Worm (Caenorhabditis elegans) whole organism, L2 larva: Measurements from ENCODE around the gene ugtp-1.
A peak's percentile ranks its signal among the peaks of the same experiment; 100 is the strongest.

ENCODE experiments used
- C34F6.9 ChIP-seq: fragments of 150-350 bp; optimal IDR thresholded peaks from 2 replicates; lab custom pipeline; 2014; ENCODE audit warnings: missing biosample characterization, missing genetic modification characterization
- F13H6.1 ChIP-seq: sonication (generic microtip); optimal IDR thresholded peaks from 2 replicates; lab custom pipeline; 2016; ENCODE audit warnings: missing genetic modification characterization, missing compliant biosample characterization
- ZK546.5 ChIP-seq: sonication (generic microtip); optimal IDR thresholded peaks from 2 replicates; lab custom pipeline; 2017; ENCODE audit warnings: missing biosample characterization, missing genetic modification characterization
- alr-1 ChIP-seq: fragments of 150-350 bp; optimal IDR thresholded peaks from 2 replicates; lab custom pipeline; 2014; ENCODE audit warnings: missing biosample characterization, missing genetic modification characterization
- ama-1 ChIP-seq: fragments of 150-350 bp; optimal IDR thresholded peaks from 2 replicates; lab custom pipeline; 2018; ENCODE audit warnings: inconsistent platforms
- blmp-1 ChIP-seq: sonication (generic microtip); optimal IDR thresholded peaks from 2 replicates; lab custom pipeline; 2017; ENCODE audit warnings: missing genetic modification characterization, mild to moderate bottlenecking, missing compliant biosample characterization, antibody characterized with exemption, moderate library complexity; ENCODE audit not compliant: insufficient read depth
- crh-2 ChIP-seq: sonication (generic microtip); optimal IDR thresholded peaks from 2 replicates; lab custom pipeline; 2017; ENCODE audit warnings: missing biosample characterization, missing genetic modification characterization
- fos-1 ChIP-seq: fragments of 150-350 bp; optimal IDR thresholded peaks from 2 replicates; lab custom pipeline; 2014; ENCODE audit warnings: missing biosample characterization, missing genetic modification characterization
- lsy-2 ChIP-seq, 2 experiments: fragments of 150-350 bp in 1 of 2; sonication (generic microtip) in 1 of 2; optimal IDR thresholded peaks; 2 replicates each; lab custom pipeline; 2014 to 2017; ENCODE audit warnings: missing biosample characterization in 2 of 2, missing genetic modification characterization in 2 of 2
- mab-5 ChIP-seq: fragments of 150-350 bp; optimal IDR thresholded peaks from 2 replicates; lab custom pipeline; 2014; ENCODE audit warnings: missing biosample characterization, missing genetic modification characterization
- nhr-129 ChIP-seq: fragments of 150-350 bp; optimal IDR thresholded peaks from 2 replicates; lab custom pipeline; 2014; ENCODE audit warnings: missing biosample characterization, missing genetic modification characterization
- nhr-23 ChIP-seq: fragments of 150-350 bp; optimal IDR thresholded peaks from 2 replicates; lab custom pipeline; 2014; ENCODE audit warnings: missing biosample characterization, missing genetic modification reagents, missing genetic modification characterization
- nhr-237 ChIP-seq: fragments of 150-350 bp; optimal IDR thresholded peaks from 2 replicates; lab custom pipeline; 2014; ENCODE audit warnings: missing biosample characterization, missing genetic modification characterization
- sem-4 ChIP-seq: fragments of 150-350 bp; optimal IDR thresholded peaks from 2 replicates; lab custom pipeline; 2014; ENCODE audit warnings: missing biosample characterization, missing genetic modification reagents, missing genetic modification characterization
- skn-1 ChIP-seq: sonication (generic microtip); optimal IDR thresholded peaks from 2 replicates; lab custom pipeline; 2017; ENCODE audit warnings: missing biosample characterization, missing genetic modification characterization
- sma-9 ChIP-seq, 2 experiments: fragments of 150-350 bp in 1 of 2; sonication (generic microtip) in 1 of 2; optimal IDR thresholded peaks; 2 replicates each; lab custom pipeline; 2014 to 2016; ENCODE audit warnings: missing genetic modification characterization in 2 of 2, mild to moderate bottlenecking in 1 of 2, missing biosample characterization in 1 of 2, missing compliant biosample characterization in 1 of 2, missing genetic modification reagents in 1 of 2, moderate library complexity in 1 of 2
- snpc-4 ChIP-seq: fragments of 150-350 bp; optimal IDR thresholded peaks from 2 replicates; lab custom pipeline; 2014; ENCODE audit warnings: missing biosample characterization, missing genetic modification characterization
- unc-55 ChIP-seq: fragments of 150-350 bp; sonication (generic microtip); optimal IDR thresholded peaks from 3 replicates; lab custom pipeline; 2014; ENCODE audit warnings: missing biosample characterization, missing genetic modification reagents, missing genetic modification characterization

Gene ugtp-1

DNA sequence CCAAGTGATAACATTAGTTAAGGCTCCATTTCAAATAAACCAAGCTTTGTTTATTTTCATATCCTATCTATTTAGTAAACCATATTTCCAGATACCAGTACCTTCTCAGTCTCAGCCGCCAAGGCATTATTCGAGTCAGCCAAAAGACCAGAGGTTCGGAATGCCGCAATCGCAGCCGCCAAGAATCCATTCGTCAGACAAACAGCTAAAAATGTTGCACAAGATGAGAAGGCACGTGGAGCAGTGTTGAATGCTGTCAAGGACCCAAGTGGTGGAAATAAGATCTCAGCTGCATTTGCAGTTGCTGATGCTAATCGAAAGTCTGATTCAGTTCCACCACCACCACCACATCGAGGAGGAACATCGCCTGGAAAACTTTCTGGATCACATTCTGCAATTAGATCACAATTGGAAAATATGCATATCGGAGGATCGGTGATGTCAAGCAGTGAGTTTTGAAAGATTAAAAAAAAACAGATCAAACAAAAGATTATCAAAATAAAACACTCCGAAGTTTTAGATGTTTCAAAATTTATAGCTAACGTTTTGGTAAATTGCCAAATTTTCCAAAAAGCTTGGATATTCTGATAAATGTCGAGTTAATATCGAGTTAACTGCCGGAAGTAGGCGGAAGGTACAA lies 53.1 kb downstream of the ugtp-1 start:
- TF ChIP-seq nhr-129 (tag; lab: Kevin White, UChicago) = no peak
- no peak for TF ChIP-seq nhr-23 (tag; lab: Kevin White, UChicago)
- TF ChIP-seq ZK546.5 (tag; lab: Kevin White, UChicago) = no peak
- no peak for TF ChIP-seq skn-1
- no peak for TF ChIP-seq sma-9 (GFP tag; optimal IDR thresholded peaks at IDR 0.05; lab: Kevin White, UChicago)
- no peak for TF ChIP-seq sma-9 (tag; optimal IDR thresholded peaks at IDR 0.05; lab: Kevin White, UChicago)
- no peak for TF ChIP-seq snpc-4 (tag; lab: Kevin White, UChicago)
- TF ChIP-seq, all 48 proteins: peak for 0

DNA sequence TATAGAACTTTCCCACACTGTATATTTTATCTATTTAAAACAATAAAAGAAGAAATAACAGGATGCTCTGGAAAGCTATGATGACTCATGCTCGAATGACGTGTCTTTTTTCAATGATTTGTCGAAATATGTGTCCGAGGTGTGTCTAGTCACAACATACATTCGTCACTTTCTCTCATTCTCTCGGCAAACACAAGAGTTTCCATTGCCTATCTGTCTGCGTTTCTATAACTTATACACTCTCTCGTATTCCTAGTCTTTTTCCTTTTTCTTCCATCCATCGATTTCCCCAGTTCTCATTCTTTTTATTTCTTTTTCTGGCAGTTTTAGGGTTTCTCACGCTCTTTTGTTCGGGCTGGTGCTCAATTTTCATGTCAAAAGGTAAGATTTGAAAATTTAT lies 53.8 kb downstream of the ugtp-1 start:
- TF ChIP-seq nhr-129 (tag; lab: Kevin White, UChicago) (peak; percentile 16), ama-1 (peak; percentile 31), crh-2 (tag; lab: Kevin White, UChicago) (peak; percentile 83), mab-5 (no peak), sem-4 (tag; lab: Kevin White, UChicago) (no peak), lsy-2 (tag; optimal IDR thresholded peaks at IDR 0.05; lab: Kevin White, UChicago) (peak in 1 of 2 experiments; percentile 50), F13H6.1 (tag; lab: Kevin White, UChicago) (peak; percentile 14), fos-1 (tag; lab: Kevin White, UChicago) (peak; percentile 95), blmp-1 (tag; lab: Kevin White, UChicago) (peak; percentile 75), unc-55 (GFP tag; lab: Kevin White, UChicago) (peak; percentile 79), alr-1 (tag; lab: Kevin White, UChicago) (no peak), nhr-237 (tag; lab: Kevin White, UChicago) (no peak), C34F6.9 (tag; lab: Kevin White, UChicago) (peak; percentile 77)
